Worm (Caenorhabditis elegans) whole organism, L4/young adult: Measurements from ENCODE around the gene orc-4.

Source experiments
- W03F9.2 ChIP-seq: fragments of 150-350 bp; optimal IDR thresholded peaks from 2 replicates; lab custom pipeline; 2014; ENCODE audit warnings: missing biosample characterization, missing genetic modification characterization
- him-1 ChIP-seq: sonication (generic microtip); optimal IDR thresholded peaks from 2 replicates; lab custom pipeline; 2016; ENCODE audit warnings: missing genotype, missing genetic modification reagents, missing genetic modification characterization, missing compliant biosample characterization

ce11 chrIII:10615166-10615565 is 30.8 kb upstream of the orc-4 start, which contains the start of gene mrpl-22:
- TF ChIP-seq him-1 (no peak), W03F9.2 (tag; lab: Kevin White, UChicago) (no peak)
